Worm (Caenorhabditis elegans) whole organism, L2 larva: ENCODE data around the gene str-238.
"Not testable (repeated sequence)": the region's sequence is repeated elsewhere in the genome, so short reads cannot be mapped to it uniquely, and the experiment has no call there.

Experiments
- R02D3.7 ChIP-seq: fragments of 150-350 bp; optimal IDR thresholded peaks from 2 replicates; lab custom pipeline; 2014; ENCODE audit warnings: missing biosample characterization, missing genetic modification characterization
- Y55F3AM.14 ChIP-seq: fragments of 200-800 bp; sonication (Bioruptor generic); optimal IDR thresholded peaks from 2 replicates; lab custom pipeline; 2018; ENCODE audit warnings: mild to moderate bottlenecking, missing genetic modification characterization, missing compliant biosample characterization
- alr-1 ChIP-seq: fragments of 150-350 bp; optimal IDR thresholded peaks from 2 replicates; lab custom pipeline; 2014; ENCODE audit warnings: missing biosample characterization, missing genetic modification characterization
- ceh-16 ChIP-seq: fragments of 150-350 bp; optimal IDR thresholded peaks from 2 replicates; lab custom pipeline; 2014; ENCODE audit warnings: missing biosample characterization, missing genetic modification characterization
- crh-2 ChIP-seq: sonication (generic microtip); optimal IDR thresholded peaks from 2 replicates; lab custom pipeline; 2017; ENCODE audit warnings: missing biosample characterization, missing genetic modification characterization
- mab-5 ChIP-seq: fragments of 150-350 bp; optimal IDR thresholded peaks from 2 replicates; lab custom pipeline; 2014; ENCODE audit warnings: missing biosample characterization, missing genetic modification characterization
- mbf-1 ChIP-seq: sonication (generic microtip); optimal IDR thresholded peaks from 2 replicates; lab custom pipeline; 2017; ENCODE audit warnings: missing biosample characterization, missing genetic modification characterization
- mdl-1 ChIP-seq, 2 experiments: fragments of 150-350 bp in 1 of 2; sonication (generic microtip) in 1 of 2; optimal IDR thresholded peaks; 2 replicates each; lab custom pipeline; 2017; ENCODE audit warnings: missing biosample characterization in 2 of 2, missing genetic modification characterization in 2 of 2
- nhr-237 ChIP-seq: fragments of 150-350 bp; optimal IDR thresholded peaks from 2 replicates; lab custom pipeline; 2014; ENCODE audit warnings: missing biosample characterization, missing genetic modification characterization
- nhr-25 ChIP-seq: fragments of 150-350 bp; sonication (generic microtip); optimal IDR thresholded peaks from 3 replicates; lab custom pipeline; 2014; ENCODE audit warnings: missing biosample characterization, missing genetic modification characterization
- snpc-4 ChIP-seq: fragments of 150-350 bp; optimal IDR thresholded peaks from 2 replicates; lab custom pipeline; 2014; ENCODE audit warnings: missing biosample characterization, missing genetic modification characterization
- unc-39 ChIP-seq: fragments of 150-350 bp; optimal IDR thresholded peaks from 2 replicates; lab custom pipeline; 2014; ENCODE audit warnings: missing biosample characterization, missing genetic modification characterization
- unc-62 ChIP-seq: fragments of 150-350 bp; optimal IDR thresholded peaks from 2 replicates; lab custom pipeline; 2014; ENCODE audit warnings: missing biosample characterization, missing genetic modification reagents, missing genetic modification characterization

str-238 gene

ce11 chrV:817182-817581, 52.4 kb downstream of the str-238 start, which contains the start of gene R13D11.1:
TSS of gene R13D11.1 (plus strand) at chrV:817482.
- TF ChIP-seq nhr-237 (tag; lab: Kevin White, UChicago) = no peak
- no peak for TF ChIP-seq Y55F3AM.14
- no peak for TF ChIP-seq alr-1 (tag; lab: Kevin White, UChicago)
- TF ChIP-seq crh-2 = no peak
- TF ChIP-seq ceh-16 (tag; lab: Kevin White, UChicago) = no peak
- TF ChIP-seq mdl-1 (tag; optimal IDR thresholded peaks at IDR 0.05; lab: Kevin White, UChicago) = no peak
- TF ChIP-seq mab-5 = no peak
- TF ChIP-seq mbf-1 (tag; lab: Kevin White, UChicago) = no peak
- TF ChIP-seq unc-39 (tag; lab: Kevin White, UChicago) = no peak
- TF ChIP-seq R02D3.7 = no peak

DNA sequence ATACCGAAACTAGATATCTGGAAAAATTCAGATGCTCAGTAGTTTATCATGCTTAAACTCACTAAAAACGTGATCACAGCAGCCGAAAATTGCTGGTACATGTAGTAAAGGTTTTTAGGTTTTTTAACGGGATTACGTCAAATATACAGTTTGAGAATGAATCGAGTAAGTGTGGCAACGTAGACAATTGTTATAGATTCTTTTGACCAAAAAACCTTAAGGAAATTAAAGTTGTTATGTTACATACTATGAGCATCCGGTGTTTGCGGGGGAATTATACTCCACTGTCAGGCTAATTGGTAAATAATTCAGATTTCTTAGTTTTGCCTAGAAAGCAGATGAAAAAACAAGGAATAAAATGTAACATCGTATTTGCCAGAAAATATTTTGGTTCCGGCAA, 55.8 kb downstream of the str-238 start, which contains the start of gene srx-32:
TSS of gene srx-32 (minus strand) at position 101 of the 400 bp plus-strand sequence.
- not testable (repeated sequence) for TF ChIP-seq snpc-4; unc-62; nhr-25 (tag; lab: Kevin White, UChicago)
